Worm (Caenorhabditis elegans) whole organism, L2 larva: ENCODE measurements around the gene R02D5.10.

Experiments
- elt-1 ChIP-seq: fragments of 150-350 bp; optimal IDR thresholded peaks from 2 replicates; lab custom pipeline; 2014; ENCODE audit warnings: missing biosample characterization, missing genetic modification characterization
- sem-4 ChIP-seq: fragments of 150-350 bp; optimal IDR thresholded peaks from 2 replicates; lab custom pipeline; 2014; ENCODE audit warnings: missing biosample characterization, missing genetic modification reagents, missing genetic modification characterization

Gene R02D5.10

DNA sequence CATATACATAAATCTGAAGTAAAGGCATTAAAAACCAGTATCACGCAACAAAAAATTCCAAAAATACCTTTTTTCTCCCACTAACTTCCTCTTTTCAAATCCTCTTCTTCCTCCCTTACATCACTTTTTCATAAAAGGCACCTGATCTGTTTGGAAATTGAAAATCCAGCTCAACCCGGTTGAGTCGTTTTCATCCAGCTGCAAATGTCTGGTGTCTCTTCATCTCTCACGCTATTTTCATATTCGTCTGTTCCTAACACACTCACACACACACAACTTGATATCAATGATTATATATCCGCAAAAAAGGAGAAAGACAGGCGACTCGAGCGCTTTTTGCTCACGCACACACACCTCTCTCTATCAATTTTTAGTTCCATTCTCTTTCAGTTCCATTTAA, 50.3 kb downstream of the R02D5.10 start:
- TF ChIP-seq elt-1 (tag; lab: Kevin White, UChicago) (no peak), sem-4 (tag; lab: Kevin White, UChicago) (no peak)
